Worm (Caenorhabditis elegans) whole organism, mixed stage, embryonic: ENCODE results near the gene ZK930.2.

Experiments used
- M03D4.4 ChIP-seq: sonication (generic microtip); optimal IDR thresholded peaks from 2 replicates; lab custom pipeline; 2017; ENCODE audit warnings: mild to moderate bottlenecking, missing genetic modification characterization, missing compliant biosample characterization
- blmp-1 ChIP-seq: fragments of 150-350 bp; optimal IDR thresholded peaks from 2 replicates; lab custom pipeline; 2014; ENCODE audit warnings: missing biosample characterization, missing genetic modification characterization
- ceh-39 ChIP-seq: fragments of 150-350 bp; optimal IDR thresholded peaks from 2 replicates; lab custom pipeline; 2014; ENCODE audit warnings: missing biosample characterization, missing genetic modification characterization
- ceh-43 ChIP-seq: fragments of 200-800 bp; sonication (Bioruptor generic); optimal IDR thresholded peaks from 2 replicates; lab custom pipeline; 2018; ENCODE audit warnings: mild to moderate bottlenecking, missing genetic modification characterization, moderate library complexity, missing compliant biosample characterization
- ceh-83 ChIP-seq: fragments of 200-800 bp; sonication (Bioruptor generic); optimal IDR thresholded peaks from 2 replicates; lab custom pipeline; 2018; ENCODE audit warnings: mild to moderate bottlenecking, missing genetic modification characterization, missing compliant biosample characterization
- ces-1 ChIP-seq: fragments of 150-350 bp; optimal IDR thresholded peaks from 2 replicates; lab custom pipeline; 2014; ENCODE audit warnings: missing biosample characterization, missing genetic modification reagents, missing genetic modification characterization
- drap-1 ChIP-seq: fragments of 200-800 bp; sonication (Bioruptor generic); optimal IDR thresholded peaks from 3 replicates; lab custom pipeline; 2018; ENCODE audit warnings: mild to moderate bottlenecking, missing genetic modification characterization, missing compliant biosample characterization
- elt-3 ChIP-seq: fragments of 150-350 bp; optimal IDR thresholded peaks from 2 replicates; lab custom pipeline; 2014; ENCODE audit warnings: missing biosample characterization, missing genetic modification characterization
- flh-1 ChIP-seq: fragments of 200-800 bp; sonication (Bioruptor generic); optimal IDR thresholded peaks from 2 replicates; lab custom pipeline; 2018; ENCODE audit warnings: mild to moderate bottlenecking, missing genetic modification characterization, moderate library complexity, missing compliant biosample characterization
- ham-2 ChIP-seq: fragments of 200-800 bp; sonication (Bioruptor generic); optimal IDR thresholded peaks from 2 replicates; lab custom pipeline; 2018; ENCODE audit warnings: mild to moderate bottlenecking, missing genetic modification characterization, missing compliant biosample characterization
- hlh-1 ChIP-seq: fragments of 150-350 bp; optimal IDR thresholded peaks from 2 replicates; lab custom pipeline; 2014; ENCODE audit warnings: missing biosample characterization, missing genetic modification reagents, missing genetic modification characterization
- lsy-2 ChIP-seq: fragments of 150-350 bp; optimal IDR thresholded peaks from 2 replicates; lab custom pipeline; 2014; ENCODE audit warnings: missing biosample characterization, missing genetic modification characterization
- mab-5 ChIP-seq: fragments of 150-350 bp; optimal IDR thresholded peaks from 2 replicates; lab custom pipeline; 2014; ENCODE audit warnings: missing biosample characterization, missing genetic modification characterization
- mep-1 ChIP-seq: fragments of 150-350 bp; optimal IDR thresholded peaks from 2 replicates; lab custom pipeline; 2017; ENCODE audit warnings: missing biosample characterization, missing genetic modification reagents, missing genetic modification characterization, inconsistent platforms
- mls-2 ChIP-seq: sonication (generic microtip); optimal IDR thresholded peaks from 2 replicates; lab custom pipeline; 2016; ENCODE audit warnings: mild to moderate bottlenecking, missing genetic modification characterization, moderate library complexity, missing compliant biosample characterization
- nhr-2 ChIP-seq: fragments of 150-350 bp; optimal IDR thresholded peaks from 2 replicates; lab custom pipeline; 2014; ENCODE audit warnings: missing biosample characterization, missing genetic modification characterization
- nhr-237 ChIP-seq: fragments of 150-350 bp; optimal IDR thresholded peaks from 2 replicates; lab custom pipeline; 2014; ENCODE audit warnings: missing biosample characterization, missing genetic modification characterization
- nhr-28 ChIP-seq: fragments of 150-350 bp; optimal IDR thresholded peaks from 2 replicates; lab custom pipeline; 2014; ENCODE audit warnings: missing biosample characterization, missing genetic modification characterization
- nhr-76 ChIP-seq: sonication (generic microtip); optimal IDR thresholded peaks from 2 replicates; lab custom pipeline; 2017; ENCODE audit warnings: missing biosample characterization, missing genetic modification characterization
- pha-4 ChIP-seq: fragments of 150-350 bp; optimal IDR thresholded peaks from 2 replicates; lab custom pipeline; 2018; ENCODE audit warnings: missing biosample characterization, missing genetic modification reagents, missing genetic modification characterization
- sem-2 ChIP-seq: fragments of 200-800 bp; sonication (Bioruptor generic); optimal IDR thresholded peaks from 2 replicates; lab custom pipeline; 2018; ENCODE audit warnings: mild to moderate bottlenecking, missing genetic modification characterization, missing compliant biosample characterization
- snpc-4 ChIP-seq: fragments of 150-350 bp; optimal IDR thresholded peaks from 2 replicates; lab custom pipeline; 2014; ENCODE audit warnings: missing biosample characterization, missing genetic modification characterization
- sptf-1 ChIP-seq: sonication (generic microtip); optimal IDR thresholded peaks from 2 replicates; lab custom pipeline; 2017; ENCODE audit warnings: mild to moderate bottlenecking, missing genetic modification characterization, moderate library complexity, missing compliant biosample characterization
- unc-120 ChIP-seq: sonication (generic microtip); optimal IDR thresholded peaks from 2 replicates; lab custom pipeline; 2017; ENCODE audit warnings: missing genetic modification characterization, missing compliant biosample characterization; ENCODE audit not compliant: poor library complexity, severe bottlenecking
- unc-39 ChIP-seq: fragments of 150-350 bp; optimal IDR thresholded peaks from 2 replicates; lab custom pipeline; 2014; ENCODE audit warnings: missing biosample characterization, missing genetic modification characterization
- zip-8 ChIP-seq: fragments of 150-350 bp; optimal IDR thresholded peaks from 2 replicates; lab custom pipeline; 2014; ENCODE audit warnings: missing biosample characterization, missing genetic modification characterization
- ztf-11 ChIP-seq: fragments of 150-350 bp; optimal IDR thresholded peaks from 2 replicates; lab custom pipeline; 2014; ENCODE audit warnings: missing biosample characterization, missing genetic modification characterization

The ZK930.2 gene

DNA sequence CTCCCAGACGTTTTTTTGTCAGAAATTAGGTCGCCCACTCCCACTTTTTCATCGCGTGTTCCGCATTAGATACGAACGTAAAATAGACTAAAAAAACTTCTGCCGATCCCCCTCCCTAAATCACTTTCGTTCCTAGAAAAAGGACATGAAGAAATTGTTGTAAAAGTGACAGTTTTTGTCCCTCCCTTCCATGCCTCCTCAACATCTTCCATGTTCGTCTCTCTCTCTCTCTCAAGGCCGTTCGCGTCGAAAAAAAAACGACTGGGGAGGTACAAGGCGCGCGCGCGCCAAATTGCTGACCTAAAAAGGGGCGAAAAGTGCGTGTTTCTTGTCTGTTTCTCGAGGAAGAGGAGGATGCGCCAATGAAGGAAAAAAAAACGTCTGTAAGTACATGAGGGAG lies 35.5 kb upstream of the ZK930.2 start:
- TF ChIP-seq nhr-2, result no peak
- no peak for TF ChIP-seq zip-8 (tag; lab: Kevin White, UChicago)
- no peak for TF ChIP-seq sptf-1
- TF ChIP-seq elt-3 (tag; lab: Kevin White, UChicago), result no peak
- TF ChIP-seq ceh-39 (tag; lab: Kevin White, UChicago), result no peak
- TF ChIP-seq ces-1, result no peak
- no peak for TF ChIP-seq unc-39 (tag; lab: Kevin White, UChicago)
- no peak for TF ChIP-seq pha-4 (tag; lab: Kevin White, UChicago)
- no peak for TF ChIP-seq M03D4.4
- TF ChIP-seq ztf-11 (tag; lab: Kevin White, UChicago), result no peak
- no peak for TF ChIP-seq snpc-4 (tag; lab: Kevin White, UChicago)
- TF ChIP-seq blmp-1 (tag; lab: Kevin White, UChicago), result no peak
- TF ChIP-seq nhr-28, result no peak
- TF ChIP-seq lsy-2 (tag; lab: Kevin White, UChicago), result no peak

- peak; percentile 44 for TF ChIP-seq lsy-2 (tag; lab: Kevin White, UChicago)
- TF ChIP-seq ham-2 (GFP tag; lab: Kevin White, UChicago), result no peak
Observed at ce11 chrII:11926501-11926900, 33.3 kb upstream of the ZK930.2 start.

DNA sequence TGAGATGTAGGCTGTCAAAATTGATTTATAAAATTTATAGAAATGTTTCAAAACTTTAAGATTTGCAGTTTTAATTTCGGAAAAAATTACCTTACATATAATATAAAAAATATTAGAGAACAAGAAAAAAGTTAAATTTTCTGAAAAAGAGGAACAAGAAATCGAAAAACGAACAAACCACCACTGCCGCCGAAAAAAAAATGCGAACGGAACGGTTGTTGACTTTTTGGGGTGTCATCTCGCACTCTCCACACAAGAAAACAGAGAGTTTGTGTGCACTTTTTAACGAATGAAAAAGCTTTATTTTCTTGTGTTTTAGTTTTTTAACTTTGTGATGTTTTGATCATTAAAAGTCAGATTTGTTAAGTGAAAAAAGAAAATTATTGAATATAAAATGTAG lies 32.0 kb upstream of the ZK930.2 start:
- TF ChIP-seq nhr-76 (tag; lab: Kevin White, UChicago), result no peak
- TF ChIP-seq mep-1, result no peak
- no peak for TF ChIP-seq zip-8 (tag; lab: Kevin White, UChicago)
- no peak for TF ChIP-seq ceh-43 (GFP tag; lab: Kevin White, UChicago)
- TF ChIP-seq nhr-2, result no peak
- no peak for TF ChIP-seq lsy-2 (tag; lab: Kevin White, UChicago)
- no peak for TF ChIP-seq unc-120 (tag; lab: Kevin White, UChicago)
- no peak for TF ChIP-seq mls-2 (tag; lab: Kevin White, UChicago)
- no peak for TF ChIP-seq nhr-237
- TF ChIP-seq flh-1 (GFP tag; lab: Kevin White, UChicago), result no peak
- TF ChIP-seq ceh-83 (GFP tag; lab: Kevin White, UChicago), result no peak
- TF ChIP-seq blmp-1 (tag; lab: Kevin White, UChicago), result no peak

DNA sequence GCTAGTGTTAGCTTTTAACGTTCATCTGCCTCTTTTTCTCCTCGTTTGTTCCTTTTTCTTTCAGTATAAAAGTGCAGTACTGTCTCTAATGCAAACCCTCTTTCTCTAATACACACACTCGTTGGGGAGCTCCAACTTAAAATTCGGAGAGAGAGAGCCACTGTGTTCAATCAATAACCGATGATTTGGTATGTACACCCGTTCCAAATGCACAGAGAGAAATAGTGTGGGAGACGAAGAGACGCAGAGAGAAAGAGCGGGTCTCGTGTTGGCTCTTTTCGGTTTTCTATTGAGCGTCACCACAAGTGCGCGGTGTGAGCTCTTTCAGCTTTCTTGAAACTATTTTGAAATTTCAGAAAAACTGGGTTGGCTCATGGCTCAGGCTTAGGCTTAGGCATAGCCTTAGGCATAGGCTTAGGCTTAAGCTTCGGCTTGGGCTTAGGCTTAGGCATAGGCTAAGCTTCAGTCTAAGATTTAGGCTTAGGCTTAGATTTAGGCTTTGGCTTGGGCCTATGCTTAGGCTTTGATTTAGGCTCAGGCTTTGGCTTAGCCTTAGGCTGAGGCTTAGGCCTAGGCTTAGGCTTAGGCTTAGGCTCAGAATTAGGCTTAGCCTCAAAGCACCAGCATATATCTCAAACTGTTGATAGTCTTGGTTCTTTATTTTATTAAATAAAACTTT lies 30.5 kb upstream of the ZK930.2 start:
- TF ChIP-seq mab-5 (tag; lab: Kevin White, UChicago) (no peak), ham-2 (GFP tag; lab: Kevin White, UChicago) (peak; percentile 20)

ce11 chrII:11922757-11923538 lies 29.7 kb upstream of the ZK930.2 start:
- no peak for TF ChIP-seq blmp-1 (tag; lab: Kevin White, UChicago)

DNA sequence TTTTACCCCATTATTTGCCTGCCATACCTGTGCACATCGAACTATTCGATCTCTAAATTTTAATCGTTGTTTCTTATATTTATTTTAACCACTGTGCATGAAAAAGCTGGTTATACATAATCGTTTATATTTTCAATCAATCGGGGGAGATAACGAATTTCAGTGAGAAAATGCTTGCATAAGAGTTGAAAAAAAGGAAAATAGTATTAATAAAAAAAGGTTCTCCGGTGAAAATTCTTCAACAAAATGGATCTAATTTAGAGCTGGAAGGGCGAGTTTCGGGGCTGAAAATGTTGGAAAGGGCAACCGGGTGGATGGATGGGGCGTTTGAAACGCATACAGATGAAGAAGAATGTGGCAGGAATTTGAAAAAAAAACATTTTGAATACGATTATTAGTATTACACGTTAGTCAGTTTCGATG lies 24.3 kb upstream of the ZK930.2 start:
- no peak for TF ChIP-seq unc-39 (tag; lab: Kevin White, UChicago)
- TF ChIP-seq drap-1 (GFP tag; lab: Kevin White, UChicago), result no peak
- no peak for TF ChIP-seq zip-8 (tag; lab: Kevin White, UChicago)
- TF ChIP-seq sem-2 (GFP tag; lab: Kevin White, UChicago), result no peak
- TF ChIP-seq lsy-2 (tag; lab: Kevin White, UChicago), result no peak
- no peak for TF ChIP-seq ceh-83 (GFP tag; lab: Kevin White, UChicago)
- TF ChIP-seq nhr-2, result no peak
- TF ChIP-seq mls-2 (tag; lab: Kevin White, UChicago), result no peak
- TF ChIP-seq mab-5 (tag; lab: Kevin White, UChicago), result no peak

DNA sequence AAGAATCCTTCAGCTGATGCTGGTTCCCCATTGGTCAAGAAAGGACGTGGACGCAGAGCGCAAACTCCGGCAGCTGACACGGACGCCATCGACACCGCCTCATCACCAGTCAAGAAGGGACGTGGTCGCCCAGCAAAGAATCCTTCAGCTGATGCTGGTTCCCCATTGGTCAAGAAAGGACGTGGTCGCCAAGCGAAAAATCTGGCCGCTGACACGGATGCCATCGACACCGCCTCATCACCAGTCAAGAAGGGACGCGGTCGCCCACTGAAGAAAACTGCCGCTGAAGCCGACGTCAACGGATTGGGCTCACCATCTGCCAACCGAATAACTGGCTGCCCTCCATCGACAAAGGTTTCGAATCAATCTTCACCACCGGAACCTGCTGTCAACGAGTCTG lies 23.7 kb upstream of the ZK930.2 start:
- TF ChIP-seq hlh-1 (tag; lab: Kevin White, UChicago), result no peak
